Fruit fly (Drosophila melanogaster) whole organism, prepupa: ENCODE measurements around the gene CG15141.

Experiments
- CG10669 ChIP-seq: fragments of 200-800 bp; sonication (Bioruptor generic); optimal IDR thresholded peaks from 3 replicates; lab custom pipeline; 2018; ENCODE audit warnings: missing biosample characterization, mild to moderate bottlenecking, missing genetic modification characterization, moderate library complexity
- CG11902 ChIP-seq: fragments of 200-800 bp; sonication (Bioruptor generic); optimal IDR thresholded peaks from 3 replicates; lab custom pipeline; 2016; ENCODE audit warnings: missing biosample characterization, missing genetic modification characterization
- CG15336 ChIP-seq: fragments of 200-800 bp; sonication (Bioruptor generic); IDR thresholded peaks from 2 replicates; pipeline ENCODE4 v1.3.6; 2022; ENCODE audit warnings: missing biosample characterization, missing genetic modification characterization
- CG31627 ChIP-seq: fragments of 200-800 bp; sonication (Bioruptor generic); optimal IDR thresholded peaks from 3 replicates; lab custom pipeline; 2016; ENCODE audit warnings: missing biosample characterization, missing genetic modification characterization
- CG32006 ChIP-seq: fragments of 200-800 bp; sonication (Bioruptor generic); optimal IDR thresholded peaks from 3 replicates; lab custom pipeline; 2017; ENCODE audit warnings: missing biosample characterization, mild to moderate bottlenecking, missing genetic modification characterization
- CG3919 ChIP-seq: fragments of 200-800 bp; sonication (Bioruptor generic); optimal IDR thresholded peaks from 3 replicates; lab custom pipeline; 2016; ENCODE audit warnings: missing biosample characterization, missing genetic modification characterization
- CG6163 ChIP-seq: fragments of 200-800 bp; sonication (Bioruptor generic); IDR thresholded peaks from 3 replicates; pipeline ENCODE4 v1.3.6; 2022; ENCODE audit warnings: missing biosample characterization, missing genetic modification characterization
- CG6276 ChIP-seq: fragments of 200-800 bp; sonication (Bioruptor generic); optimal IDR thresholded peaks from 2 replicates; lab custom pipeline; 2017; ENCODE audit warnings: missing biosample characterization, mild to moderate bottlenecking, missing genetic modification characterization
- CG6792 ChIP-seq: fragments of 200-800 bp; sonication (Bioruptor generic); optimal IDR thresholded peaks from 3 replicates; lab custom pipeline; 2016; ENCODE audit warnings: missing biosample characterization, missing genetic modification characterization
- CG6854 ChIP-seq: fragments of 200-800 bp; sonication (Bioruptor generic); optimal IDR thresholded peaks from 2 replicates; lab custom pipeline; 2017; ENCODE audit warnings: missing biosample characterization, mild to moderate bottlenecking, missing genetic modification characterization
- CG7368 ChIP-seq: fragments of 200-800 bp; sonication (Bioruptor generic); optimal IDR thresholded peaks from 3 replicates; lab custom pipeline; 2016; ENCODE audit warnings: missing biosample characterization, missing genetic modification characterization
- CG8119 ChIP-seq: fragments of 200-800 bp; sonication (Bioruptor generic); IDR thresholded peaks from 3 replicates; pipeline ENCODE4 v1.3.6; 2022; ENCODE audit warnings: missing biosample characterization, missing genetic modification characterization
- CG8319 ChIP-seq: fragments of 200-800 bp; sonication (Bioruptor generic); optimal IDR thresholded peaks from 3 replicates; lab custom pipeline; 2016; ENCODE audit warnings: missing biosample characterization, missing genetic modification characterization
- CG9139 ChIP-seq: fragments of 200-800 bp; sonication (Bioruptor generic); optimal IDR thresholded peaks from 3 replicates; lab custom pipeline; 2017; ENCODE audit warnings: missing biosample characterization, mild to moderate bottlenecking, missing genetic modification characterization
- Eip75B ChIP-seq: fragments of 200-800 bp; sonication (Bioruptor generic); optimal IDR thresholded peaks from 3 replicates; lab custom pipeline; 2016; ENCODE audit warnings: missing biosample characterization, missing genetic modification characterization
- Eip78C ChIP-seq: fragments of 200-800 bp; sonication (Bioruptor generic); peaks from one replicate; lab custom pipeline; 2016; ENCODE audit warnings: missing biosample characterization, missing genetic modification characterization
- Eip93F ChIP-seq: fragments of 200-800 bp; sonication (Bioruptor generic); optimal IDR thresholded peaks from 2 replicates; lab custom pipeline; 2016; ENCODE audit warnings: missing biosample characterization, mild to moderate bottlenecking, missing genetic modification characterization
- Ets21C ChIP-seq: fragments of 200-800 bp; sonication (Bioruptor generic); optimal IDR thresholded peaks from 3 replicates; lab custom pipeline; 2016; ENCODE audit warnings: missing biosample characterization, missing genetic modification characterization
- Ets96B ChIP-seq: fragments of 200-800 bp; optimal IDR thresholded peaks from 2 replicates; lab custom pipeline; 2019; ENCODE audit warnings: missing biosample characterization, mild to moderate bottlenecking, missing genetic modification characterization, moderate library complexity
- Hr38 ChIP-seq: sonication (Bioruptor generic); optimal IDR thresholded peaks from 2 replicates; lab custom pipeline; 2016; ENCODE audit warnings: missing biosample characterization, missing genetic modification characterization
- Hr39 ChIP-seq: fragments of 200-800 bp; sonication (Bioruptor generic); optimal IDR thresholded peaks from 2 replicates; lab custom pipeline; 2016; ENCODE audit warnings: missing biosample characterization, missing genetic modification characterization
- Hr4 ChIP-seq: fragments of 200-800 bp; sonication (Bioruptor generic); optimal IDR thresholded peaks from 3 replicates; lab custom pipeline; 2016; ENCODE audit warnings: missing biosample characterization, missing genetic modification characterization
- OdsH ChIP-seq: fragments of 200-800 bp; sonication (Bioruptor generic); optimal IDR thresholded peaks from 3 replicates; lab custom pipeline; 2016; ENCODE audit warnings: missing biosample characterization, missing genetic modification characterization
- Sox14 ChIP-seq: fragments of 200-800 bp; sonication (Bioruptor generic); optimal IDR thresholded peaks from 3 replicates; lab custom pipeline; 2016; ENCODE audit warnings: missing biosample characterization, missing genetic modification characterization
- dsx ChIP-seq: fragments of 200-800 bp; optimal IDR thresholded peaks from 3 replicates; lab custom pipeline; 2019; ENCODE audit warnings: missing biosample characterization, mild to moderate bottlenecking, missing genetic modification characterization, moderate library complexity; ENCODE audit not compliant: poor library complexity, severe bottlenecking
- esn ChIP-seq: fragments of 200-800 bp; sonication (Bioruptor generic); optimal IDR thresholded peaks from 2 replicates; lab custom pipeline; 2016; ENCODE audit warnings: missing biosample characterization, mild to moderate bottlenecking, missing genetic modification characterization, moderate library complexity
- fd85E ChIP-seq: fragments of 200-800 bp; sonication (Bioruptor generic); optimal IDR thresholded peaks from 3 replicates; lab custom pipeline; 2016; ENCODE audit warnings: missing biosample characterization, missing genetic modification characterization
- net ChIP-seq: fragments of 200-800 bp; sonication (Bioruptor generic); optimal IDR thresholded peaks from 3 replicates; lab custom pipeline; 2016; ENCODE audit warnings: missing biosample characterization, missing genetic modification characterization
- spab ChIP-seq: fragments of 200-800 bp; sonication (Bioruptor generic); optimal IDR thresholded peaks from 2 replicates; lab custom pipeline; 2017; ENCODE audit warnings: missing biosample characterization, mild to moderate bottlenecking, missing genetic modification characterization, missing genetic modification reagents
- topi ChIP-seq: fragments of 200-800 bp; sonication (Bioruptor generic); optimal IDR thresholded peaks from 3 replicates; lab custom pipeline; 2016; ENCODE audit warnings: missing biosample characterization, missing genetic modification characterization
- vri ChIP-seq: fragments of 200-800 bp; sonication (Bioruptor generic); optimal IDR thresholded peaks from 3 replicates; lab custom pipeline; 2016; ENCODE audit warnings: missing biosample characterization, mild to moderate bottlenecking, missing genetic modification characterization

The CG15141 gene

DNA sequence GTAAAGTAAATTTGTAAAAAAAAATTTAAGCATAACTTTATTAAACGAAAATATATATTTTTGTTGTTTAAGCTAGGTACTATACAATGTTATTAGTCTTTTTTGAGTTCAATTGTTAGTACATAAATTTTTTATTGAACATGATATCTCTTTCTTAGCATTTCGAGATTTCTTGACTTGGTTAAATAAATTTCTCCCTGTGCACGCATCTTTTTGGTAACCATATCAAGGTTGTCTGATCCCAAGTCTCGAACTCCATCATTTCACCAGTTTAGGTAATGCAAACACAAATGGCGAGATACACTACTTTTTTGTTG lies 20.9 kb downstream of the CG15141 start (continued):
- TF ChIP-seq CG10669 (GFP tag; lab: Kevin White, UChicago) (peak; percentile 51), CG8319 (GFP tag; lab: Kevin White, UChicago) (peak; percentile 55), dsx (GFP tag; lab: Kevin White, UChicago) (no peak), CG7368 (GFP tag; lab: Kevin White, UChicago) (peak; percentile 62), Ets21C (GFP tag; lab: Kevin White, UChicago) (peak; percentile 59), CG15336 (GFP tag; lab: Robert Waterston, UW) (peak; percentile 88), vri (GFP tag; lab: Kevin White, UChicago) (no peak), CG31627 (GFP tag; lab: Kevin White, UChicago) (peak; percentile 66), CG3919 (GFP tag; lab: Kevin White, UChicago) (peak; percentile 77), Hr38 (GFP tag; lab: Kevin White, UChicago) (no peak), OdsH (GFP tag; lab: Kevin White, UChicago) (peak; percentile 84), fd85E (GFP tag; lab: Kevin White, UChicago) (no peak), CG6276 (GFP tag; lab: Kevin White, UChicago) (peak; percentile 65), CG11902 (peak; percentile 53), CG8119 (GFP tag; lab: Robert Waterston, UW) (peak; percentile 84), Eip93F (no peak), esn (GFP tag; lab: Kevin White, UChicago) (peak; percentile 85), Sox14 (peak; percentile 71), Hr4 (GFP tag; lab: Kevin White, UChicago) (peak; percentile 85)

DNA sequence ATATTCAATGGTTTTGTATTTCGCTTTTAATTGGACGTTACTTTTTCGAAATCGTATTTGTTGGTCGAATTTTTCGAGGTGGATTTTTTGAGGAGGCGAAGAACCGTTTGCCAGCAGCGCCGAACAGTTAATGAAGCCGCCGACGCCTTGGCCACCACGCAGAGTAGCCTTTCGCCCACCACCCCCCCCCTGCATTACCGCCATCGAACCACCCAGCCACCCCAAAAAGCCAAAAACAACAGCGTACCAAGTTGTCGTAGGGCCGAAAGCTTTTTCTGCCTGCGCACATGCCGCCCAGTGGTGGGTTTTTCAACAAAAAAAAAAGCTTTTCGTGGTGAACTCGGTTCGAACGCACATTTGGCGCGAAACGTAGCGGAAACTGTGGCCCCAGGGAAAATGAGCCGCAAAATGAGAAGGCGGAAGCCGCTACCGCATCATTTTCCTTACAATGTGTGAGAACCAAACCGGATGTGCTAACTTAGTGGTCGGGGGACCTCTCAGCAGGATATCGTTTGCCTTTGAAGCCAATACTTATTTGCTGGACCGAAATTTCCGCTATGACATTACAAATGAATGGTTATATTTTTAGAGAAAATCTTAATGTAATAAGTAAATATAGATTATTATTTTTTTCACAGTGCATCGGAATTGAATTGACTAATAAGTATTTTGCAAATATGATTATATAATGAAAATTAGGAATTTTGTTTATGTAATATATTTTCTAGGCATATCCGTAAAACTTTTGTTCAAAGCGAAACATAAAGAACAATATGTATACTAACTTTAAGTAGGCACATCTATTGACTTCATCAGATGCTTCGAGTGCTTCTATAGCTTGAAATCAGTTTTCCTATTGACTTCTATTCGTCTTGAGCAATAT lies 22.8 kb downstream of the CG15141 start, which contains the start of the genes Dif and CG5043:
Gene Dif, minus strand, starts transcription at position 132 of the 883 bp plus-strand sequence.
Gene CG5043, plus strand, starts transcription at position 833 of the 883 bp plus-strand sequence.
- TF ChIP-seq CG8119 (GFP tag; lab: Robert Waterston, UW) (0 out of 3 replicates have a peak, but pooled peaks have one; percentile 13), Ets96B (tag; lab: Kevin White, UChicago) (no peak), CG6163 (GFP tag; lab: Robert Waterston, UW) (no peak)

dm6 chr2L:17436500-17436899 lies 26.1 kb downstream of the CG15141 start, which contains the start of gene CG33928:
Gene CG33928, minus strand, starts transcription at chr2L:17436600.
- no peak for TF ChIP-seq CG11902
- TF ChIP-seq topi: no peak
- TF ChIP-seq Eip78C: no peak
- TF ChIP-seq CG8119 (GFP tag; lab: Robert Waterston, UW): no peak
- no peak for TF ChIP-seq Eip75B (GFP tag; lab: Kevin White, UChicago)
- TF ChIP-seq CG3919 (GFP tag; lab: Kevin White, UChicago): no peak

DNA sequence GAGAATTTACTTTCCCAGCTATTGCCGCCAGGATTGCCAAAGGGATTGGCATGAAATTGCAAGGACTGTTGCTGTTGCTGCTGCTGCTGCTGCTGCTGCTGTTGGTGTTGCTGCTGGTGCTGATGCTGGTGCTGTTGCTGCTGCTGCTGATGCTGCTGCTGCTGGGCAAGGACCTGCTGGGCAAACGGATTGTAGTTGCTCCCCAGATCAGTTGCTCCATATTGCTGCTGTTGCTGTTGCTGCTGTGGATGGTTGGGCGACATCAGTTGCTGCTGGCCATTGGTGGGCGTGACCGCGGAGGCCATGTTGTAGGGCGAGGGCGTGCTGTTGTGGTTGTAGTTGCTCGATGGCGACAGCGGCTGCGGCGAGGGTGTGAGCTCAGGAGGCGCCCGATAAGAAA lies 27.2 kb downstream of the CG15141 start:
- TF ChIP-seq CG6792 (GFP tag; lab: Kevin White, UChicago) (no peak), OdsH (GFP tag; lab: Kevin White, UChicago) (no peak), spab (GFP tag; lab: Kevin White, UChicago) (no peak), CG15336 (GFP tag; lab: Robert Waterston, UW) (no peak), CG3919 (GFP tag; lab: Kevin White, UChicago) (no peak), Eip93F (no peak), CG6854 (GFP tag; lab: Kevin White, UChicago) (no peak), CG9139 (no peak), net (GFP tag; lab: Kevin White, UChicago) (no peak), Ets96B (tag; lab: Kevin White, UChicago) (no peak), Hr39 (GFP tag; lab: Kevin White, UChicago) (no peak), CG31627 (GFP tag; lab: Kevin White, UChicago) (no peak), CG32006 (GFP tag; lab: Kevin White, UChicago) (no peak), CG6163 (GFP tag; lab: Robert Waterston, UW) (no peak)
